Fruit fly (Drosophila melanogaster) whole organism, prepupa: Measurements from ENCODE around the gene CG13473.

Experiments
- Blimp-1 ChIP-seq: fragments of 200-800 bp; sonication (Bioruptor generic); optimal IDR thresholded peaks from 3 replicates; lab custom pipeline; 2017; ENCODE audit warnings: missing biosample characterization, missing genetic modification characterization, mild to moderate bottlenecking, moderate library complexity, missing genetic modification reagents
- CG10669 ChIP-seq: fragments of 200-800 bp; sonication (Bioruptor generic); optimal IDR thresholded peaks from 3 replicates; lab custom pipeline; 2018; ENCODE audit warnings: missing biosample characterization, mild to moderate bottlenecking, missing genetic modification characterization, moderate library complexity
- CG11294 ChIP-seq: fragments of 200-800 bp; sonication (Bioruptor generic); IDR thresholded peaks from 2 replicates; pipeline ENCODE4 v1.3.6; 2022; ENCODE audit warnings: missing biosample characterization, missing genetic modification characterization
- CG11902 ChIP-seq: fragments of 200-800 bp; sonication (Bioruptor generic); optimal IDR thresholded peaks from 3 replicates; lab custom pipeline; 2016; ENCODE audit warnings: missing biosample characterization, missing genetic modification characterization
- CG15336 ChIP-seq: fragments of 200-800 bp; sonication (Bioruptor generic); IDR thresholded peaks from 2 replicates; pipeline ENCODE4 v1.3.6; 2022; ENCODE audit warnings: missing biosample characterization, missing genetic modification characterization
- CG1621 ChIP-seq: fragments of 200-800 bp; sonication (Bioruptor generic); optimal IDR thresholded peaks from 3 replicates; lab custom pipeline; 2018; ENCODE audit warnings: missing biosample characterization, mild to moderate bottlenecking, missing genetic modification characterization
- CG16779 ChIP-seq: fragments of 200-800 bp; sonication (Bioruptor generic); optimal IDR thresholded peaks from 3 replicates; lab custom pipeline; 2017; ENCODE audit warnings: missing biosample characterization, mild to moderate bottlenecking, missing genetic modification characterization
- CG3032 ChIP-seq: fragments of 200-800 bp; optimal IDR thresholded peaks from 2 replicates; lab custom pipeline; 2019; ENCODE audit warnings: missing biosample characterization, mild to moderate bottlenecking, missing genetic modification characterization, moderate library complexity
- CG31627 ChIP-seq: fragments of 200-800 bp; sonication (Bioruptor generic); optimal IDR thresholded peaks from 3 replicates; lab custom pipeline; 2016; ENCODE audit warnings: missing biosample characterization, missing genetic modification characterization
- CG32006 ChIP-seq: fragments of 200-800 bp; sonication (Bioruptor generic); optimal IDR thresholded peaks from 3 replicates; lab custom pipeline; 2017; ENCODE audit warnings: missing biosample characterization, mild to moderate bottlenecking, missing genetic modification characterization
- CG3919 ChIP-seq: fragments of 200-800 bp; sonication (Bioruptor generic); optimal IDR thresholded peaks from 3 replicates; lab custom pipeline; 2016; ENCODE audit warnings: missing biosample characterization, missing genetic modification characterization
- CG6163 ChIP-seq: fragments of 200-800 bp; sonication (Bioruptor generic); IDR thresholded peaks from 3 replicates; pipeline ENCODE4 v1.3.6; 2022; ENCODE audit warnings: missing biosample characterization, missing genetic modification characterization
- CG6276 ChIP-seq: fragments of 200-800 bp; sonication (Bioruptor generic); optimal IDR thresholded peaks from 2 replicates; lab custom pipeline; 2017; ENCODE audit warnings: missing biosample characterization, mild to moderate bottlenecking, missing genetic modification characterization
- CG6808 ChIP-seq: fragments of 200-800 bp; sonication (Bioruptor generic); optimal IDR thresholded peaks from 3 replicates; lab custom pipeline; 2017; ENCODE audit warnings: missing biosample characterization, missing genetic modification characterization, mild to moderate bottlenecking, moderate library complexity, missing genetic modification reagents
- CG7368 ChIP-seq: fragments of 200-800 bp; sonication (Bioruptor generic); optimal IDR thresholded peaks from 3 replicates; lab custom pipeline; 2016; ENCODE audit warnings: missing biosample characterization, missing genetic modification characterization
- CG8119 ChIP-seq: fragments of 200-800 bp; sonication (Bioruptor generic); IDR thresholded peaks from 3 replicates; pipeline ENCODE4 v1.3.6; 2022; ENCODE audit warnings: missing biosample characterization, missing genetic modification characterization
- CG8319 ChIP-seq: fragments of 200-800 bp; sonication (Bioruptor generic); optimal IDR thresholded peaks from 3 replicates; lab custom pipeline; 2016; ENCODE audit warnings: missing biosample characterization, missing genetic modification characterization
- Eip78C ChIP-seq: fragments of 200-800 bp; sonication (Bioruptor generic); peaks from one replicate; lab custom pipeline; 2016; ENCODE audit warnings: missing biosample characterization, missing genetic modification characterization
- Ets96B ChIP-seq: fragments of 200-800 bp; optimal IDR thresholded peaks from 2 replicates; lab custom pipeline; 2019; ENCODE audit warnings: missing biosample characterization, mild to moderate bottlenecking, missing genetic modification characterization, moderate library complexity
- Gug ChIP-seq: fragments of 200-800 bp; sonication (Bioruptor generic); IDR thresholded peaks from 2 replicates; pipeline ENCODE4 v1.3.6; 2022; ENCODE audit warnings: missing biosample characterization, missing genetic modification characterization
- Hr4 ChIP-seq: fragments of 200-800 bp; sonication (Bioruptor generic); optimal IDR thresholded peaks from 3 replicates; lab custom pipeline; 2016; ENCODE audit warnings: missing biosample characterization, missing genetic modification characterization
- Lpt ChIP-seq: fragments of 200-800 bp; sonication (Bioruptor generic); optimal IDR thresholded peaks from 3 replicates; lab custom pipeline; 2016; ENCODE audit warnings: missing biosample characterization, missing genetic modification characterization
- Met ChIP-seq: fragments of 200-800 bp; sonication (Bioruptor generic); optimal IDR thresholded peaks from 3 replicates; lab custom pipeline; 2016; ENCODE audit warnings: missing biosample characterization, missing genetic modification characterization
- OdsH ChIP-seq: fragments of 200-800 bp; sonication (Bioruptor generic); optimal IDR thresholded peaks from 3 replicates; lab custom pipeline; 2016; ENCODE audit warnings: missing biosample characterization, missing genetic modification characterization
- Smox ChIP-seq: fragments of 200-800 bp; sonication (Bioruptor generic); optimal IDR thresholded peaks from 3 replicates; lab custom pipeline; 2016; ENCODE audit warnings: missing biosample characterization, missing genetic modification characterization
- Sox102F ChIP-seq: fragments of 200-800 bp; sonication (Bioruptor generic); optimal IDR thresholded peaks from 2 replicates; lab custom pipeline; 2016; ENCODE audit warnings: missing biosample characterization, mild to moderate bottlenecking, missing genetic modification characterization
- Sox14 ChIP-seq: fragments of 200-800 bp; sonication (Bioruptor generic); optimal IDR thresholded peaks from 3 replicates; lab custom pipeline; 2016; ENCODE audit warnings: missing biosample characterization, missing genetic modification characterization
- Sox15 ChIP-seq: fragments of 200-800 bp; sonication (Bioruptor generic); optimal IDR thresholded peaks from 3 replicates; lab custom pipeline; 2016; ENCODE audit warnings: missing biosample characterization, missing genetic modification characterization
- dac ChIP-seq: fragments of 200-800 bp; sonication (Bioruptor generic); optimal IDR thresholded peaks from 2 replicates; lab custom pipeline; 2017; ENCODE audit warnings: missing biosample characterization, mild to moderate bottlenecking, missing genetic modification characterization
- dsx ChIP-seq: fragments of 200-800 bp; optimal IDR thresholded peaks from 3 replicates; lab custom pipeline; 2019; ENCODE audit warnings: missing biosample characterization, mild to moderate bottlenecking, missing genetic modification characterization, moderate library complexity; ENCODE audit not compliant: poor library complexity, severe bottlenecking
- eg ChIP-seq: fragments of 200-800 bp; sonication (Bioruptor generic); IDR thresholded peaks from 3 replicates; pipeline ENCODE4 v1.3.6; 2022; ENCODE audit warnings: missing biosample characterization, missing genetic modification characterization
- esn ChIP-seq: fragments of 200-800 bp; sonication (Bioruptor generic); optimal IDR thresholded peaks from 2 replicates; lab custom pipeline; 2016; ENCODE audit warnings: missing biosample characterization, mild to moderate bottlenecking, missing genetic modification characterization, moderate library complexity
- fd85E ChIP-seq: fragments of 200-800 bp; sonication (Bioruptor generic); optimal IDR thresholded peaks from 3 replicates; lab custom pipeline; 2016; ENCODE audit warnings: missing biosample characterization, missing genetic modification characterization
- fkh ChIP-seq: fragments of 200-800 bp; sonication (Bioruptor generic); optimal IDR thresholded peaks from 3 replicates; lab custom pipeline; 2017; ENCODE audit warnings: missing biosample characterization, mild to moderate bottlenecking, missing genetic modification characterization, moderate library complexity
- lz ChIP-seq: fragments of 200-800 bp; sonication (Bioruptor generic); optimal IDR thresholded peaks from 3 replicates; lab custom pipeline; 2016; ENCODE audit warnings: missing biosample characterization, missing genetic modification characterization
- pdm3 ChIP-seq: fragments of 200-800 bp; sonication (Bioruptor generic); optimal IDR thresholded peaks from 3 replicates; lab custom pipeline; 2016; ENCODE audit warnings: missing biosample characterization, missing genetic modification characterization
- svp ChIP-seq: fragments of 200-800 bp; sonication (Bioruptor generic); peaks from one replicate; lab custom pipeline; 2016; ENCODE audit warnings: missing biosample characterization, missing genetic modification characterization
- topi ChIP-seq: fragments of 200-800 bp; sonication (Bioruptor generic); optimal IDR thresholded peaks from 3 replicates; lab custom pipeline; 2016; ENCODE audit warnings: missing biosample characterization, missing genetic modification characterization
- vri ChIP-seq: fragments of 200-800 bp; sonication (Bioruptor generic); optimal IDR thresholded peaks from 3 replicates; lab custom pipeline; 2016; ENCODE audit warnings: missing biosample characterization, mild to moderate bottlenecking, missing genetic modification characterization

The CG13473 gene

DNA sequence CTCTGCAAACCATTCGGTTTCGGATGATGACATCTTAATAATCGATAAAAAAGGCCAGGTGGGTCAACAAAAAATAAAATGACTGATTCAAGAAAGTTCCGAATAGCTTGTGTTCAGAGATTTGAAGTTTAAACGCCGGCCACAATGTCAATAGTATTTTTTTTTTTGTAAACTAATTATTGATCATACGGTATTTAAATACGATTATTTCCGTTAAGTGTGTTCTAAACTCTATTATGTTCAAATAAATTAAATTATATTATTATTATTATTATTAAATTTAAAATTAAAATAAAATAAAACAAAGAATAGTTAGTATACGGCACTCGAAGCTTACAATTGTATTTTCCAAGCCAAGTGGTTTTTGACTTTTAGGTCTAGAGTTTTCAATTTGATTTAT is 4.9 kb downstream of the CG13473 start, which contains the start of gene CG13471:
TSS of gene CG13471 (minus strand) at position 101 of the 400 bp plus-strand sequence.
- no peak for TF ChIP-seq CG15336 (GFP tag; lab: Robert Waterston, UW)
- no peak for TF ChIP-seq dsx (GFP tag; lab: Kevin White, UChicago)
- TF ChIP-seq CG1621 (tag; lab: Kevin White, UChicago), result no peak
- TF ChIP-seq CG8119 (GFP tag; lab: Robert Waterston, UW), result no peak
- no peak for TF ChIP-seq CG31627 (GFP tag; lab: Kevin White, UChicago)
- no peak for TF ChIP-seq eg (GFP tag; lab: Robert Waterston, UW)
- TF ChIP-seq CG11294 (GFP tag; lab: Robert Waterston, UW), result no peak
- TF ChIP-seq CG8319 (GFP tag; lab: Kevin White, UChicago), result no peak
- no peak for TF ChIP-seq CG16779 (tag; lab: Kevin White, UChicago)
- no peak for TF ChIP-seq CG7368 (GFP tag; lab: Kevin White, UChicago)
- no peak for TF ChIP-seq Met (GFP tag; lab: Kevin White, UChicago)
- TF ChIP-seq Gug, result no peak
- no peak for TF ChIP-seq Blimp-1 (GFP tag; lab: Kevin White, UChicago)
- TF ChIP-seq topi (GFP tag; lab: Kevin White, UChicago), result no peak
- TF ChIP-seq Sox102F (GFP tag; lab: Kevin White, UChicago), result no peak
- no peak for TF ChIP-seq CG3919
- TF ChIP-seq, all 60 proteins: peak for 0

dm6 chr3L:14743106-14743692 is 14.6 kb downstream of the CG13473 start:
- peak; percentile 59; the same call in 2 of the 3 replicates for TF ChIP-seq CG6163 (GFP tag; lab: Robert Waterston, UW)
- no peak for TF ChIP-seq svp (GFP tag; lab: Kevin White, UChicago)
- TF ChIP-seq CG11902, result no peak
- TF ChIP-seq Blimp-1 (GFP tag; lab: Kevin White, UChicago), result peak; percentile 98
- TF ChIP-seq vri, result peak; percentile 14
- TF ChIP-seq pdm3 (GFP tag; lab: Kevin White, UChicago), result no peak
- TF ChIP-seq Met (GFP tag; lab: Kevin White, UChicago), result peak; percentile 4
- peak; percentile 73 for TF ChIP-seq Eip78C (GFP tag; lab: Kevin White, UChicago)

DNA sequence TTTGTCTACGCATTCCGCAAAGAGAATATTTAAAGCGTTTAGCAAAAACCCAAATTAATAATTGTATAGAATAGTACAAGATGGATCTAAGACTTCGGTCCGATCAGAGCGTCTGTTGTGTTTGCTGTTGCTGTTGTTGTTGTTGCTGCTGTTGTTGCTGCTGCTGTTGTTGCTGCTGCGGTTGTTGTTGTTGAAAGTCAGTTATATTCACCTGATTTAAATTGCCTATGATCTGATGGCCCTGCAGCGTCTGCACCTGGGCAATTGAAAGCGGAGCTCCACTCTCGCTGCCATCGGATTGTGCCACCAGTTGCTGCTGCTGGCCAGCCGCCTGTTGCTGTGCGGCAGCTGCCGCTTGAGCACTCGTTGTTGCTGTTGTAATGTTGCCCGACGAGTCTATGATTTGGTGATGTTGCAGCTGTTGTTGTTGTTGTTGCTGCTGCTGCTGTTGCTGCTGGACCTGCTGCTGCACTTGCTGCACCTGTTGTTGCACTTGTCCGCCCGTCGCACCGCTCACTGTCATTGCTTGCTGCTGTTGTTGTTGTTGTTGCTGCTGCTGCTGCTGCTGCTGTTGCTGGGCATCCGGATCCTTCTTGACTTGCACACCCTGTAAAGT is 22.6 kb downstream of the CG13473 start:
- 0 out of 3 replicates have a peak, but pooled peaks have one; percentile 13 for TF ChIP-seq CG8119 (GFP tag; lab: Robert Waterston, UW)
- TF ChIP-seq CG15336 (GFP tag; lab: Robert Waterston, UW), result no peak
- no peak for TF ChIP-seq Smox (GFP tag; lab: Kevin White, UChicago)

DNA sequence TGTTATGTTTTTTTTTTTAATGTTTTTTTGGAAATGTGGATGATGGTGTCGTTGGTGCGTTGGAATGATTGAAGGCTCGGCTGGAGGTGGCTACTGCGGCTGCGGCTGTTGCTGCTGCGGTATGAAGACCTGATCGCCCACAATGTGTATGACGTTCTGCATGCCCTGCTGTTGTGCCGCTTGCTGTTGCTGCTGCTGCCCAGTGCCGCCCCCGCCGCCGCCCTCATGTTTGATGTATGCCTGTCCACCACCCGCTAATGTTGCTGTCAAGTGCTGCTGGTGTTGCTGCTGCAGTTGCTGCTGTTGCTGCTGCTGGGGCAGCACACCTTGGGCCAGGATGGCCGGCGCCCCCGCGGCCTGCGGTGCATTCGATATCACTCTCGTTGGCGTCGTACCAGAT is 24.3 kb downstream of the CG13473 start:
- TF ChIP-seq Sox15 (GFP tag; lab: Kevin White, UChicago) (no peak), dac (no peak), Gug (no peak), CG3032 (tag; lab: Kevin White, UChicago) (no peak), esn (GFP tag; lab: Kevin White, UChicago) (no peak), CG31627 (GFP tag; lab: Kevin White, UChicago) (no peak), Sox14 (no peak), vri (no peak)

DNA sequence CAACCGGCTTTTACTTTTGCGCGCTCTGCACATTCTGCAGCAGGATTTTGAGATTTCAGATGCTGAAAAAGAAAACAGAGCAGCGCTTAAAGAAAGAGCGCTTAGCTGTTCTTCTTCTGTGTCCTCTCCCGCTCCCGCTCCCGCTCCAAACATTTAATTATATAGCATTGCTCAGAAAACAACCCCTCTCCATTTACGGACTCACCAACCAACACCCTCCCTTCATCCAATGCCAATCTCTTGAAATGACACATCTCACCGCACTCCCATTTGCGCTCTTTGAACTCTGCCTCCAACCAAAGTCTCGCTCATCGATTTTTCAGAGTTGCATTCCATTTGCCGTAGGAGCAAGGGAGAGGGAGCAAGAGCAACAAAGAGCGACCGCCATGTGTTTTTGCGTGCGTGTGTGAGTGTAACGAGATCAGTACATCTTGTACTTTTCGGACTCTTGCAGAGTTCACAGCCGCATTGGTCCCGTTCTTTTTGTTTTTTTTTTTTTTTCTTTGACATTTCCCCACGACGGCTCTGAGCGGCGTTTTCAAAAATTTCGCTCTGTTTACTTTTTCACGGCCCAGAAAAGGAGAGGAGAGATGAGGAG is 26.6 kb downstream of the CG13473 start:
- no peak for TF ChIP-seq CG10669 (GFP tag; lab: Kevin White, UChicago)
- TF ChIP-seq Sox15 (GFP tag; lab: Kevin White, UChicago), result no peak
- TF ChIP-seq Hr4 (GFP tag; lab: Kevin White, UChicago), result no peak
- peak; percentile 63 for TF ChIP-seq CG6808
- TF ChIP-seq Sox14, result peak; percentile 24
- TF ChIP-seq Sox102F (GFP tag; lab: Kevin White, UChicago), result no peak
- TF ChIP-seq CG11902, result no peak
- peak; percentile 74 for TF ChIP-seq fd85E (GFP tag; lab: Kevin White, UChicago)
- no peak for TF ChIP-seq Ets96B (tag; lab: Kevin White, UChicago)
- TF ChIP-seq CG6163 (GFP tag; lab: Robert Waterston, UW), result peak; percentile 71
- peak; percentile 44 for TF ChIP-seq CG6276
- no peak for TF ChIP-seq CG32006 (GFP tag; lab: Kevin White, UChicago)
- TF ChIP-seq OdsH (GFP tag; lab: Kevin White, UChicago), result no peak
- TF ChIP-seq lz (GFP tag; lab: Kevin White, UChicago), result no peak
- peak; percentile 38 for TF ChIP-seq Lpt (GFP tag; lab: Kevin White, UChicago)
- peak; percentile 29 for TF ChIP-seq fkh (GFP tag; lab: Kevin White, UChicago)
- TF ChIP-seq pdm3 (GFP tag; lab: Kevin White, UChicago), result no peak
- TF ChIP-seq CG3919, result peak; percentile 23
- peak; percentile 73; the same call in 2 of the 3 replicates for TF ChIP-seq eg (GFP tag; lab: Robert Waterston, UW)
- TF ChIP-seq dsx (GFP tag; lab: Kevin White, UChicago), result peak; percentile 54
- no peak for TF ChIP-seq CG11294 (GFP tag; lab: Robert Waterston, UW)
- no peak for TF ChIP-seq CG31627 (GFP tag; lab: Kevin White, UChicago)
- TF ChIP-seq Eip78C (GFP tag; lab: Kevin White, UChicago), result peak; percentile 80
- no peak for TF ChIP-seq Gug
- TF ChIP-seq CG1621 (tag; lab: Kevin White, UChicago), result no peak
